Fruit fly (Drosophila melanogaster): ENCODE measurements around the gene CG2211.

The CG2211 gene

dm6 chr3L:1295693-1296092 lies 39.5 kb downstream of the CG2211 start, which contains the start of gene Rabex-5 (continued):
- TF ChIP-seq CG7357 (GFP tag; IDR thresholded peaks at IDR 0.05) (no peak), CG14050 (GFP tag; IDR thresholded peaks at IDR 0.05) (no peak), CG1832 (GFP tag; optimal IDR thresholded peaks at IDR 0.05) (no peak), D (optimal IDR thresholded peaks at IDR 0.05) (no peak), D (GFP tag; optimal IDR thresholded peaks at IDR 0.05) (no peak), CG15696 (tag; optimal IDR thresholded peaks at IDR 0.05) (no peak), phol (tag; optimal IDR thresholded peaks at IDR 0.05) (peak; percentile 32), Opbp (GFP tag; IDR thresholded peaks at IDR 0.05; ENCODE audit: partially characterized antibody) (peak; percentile 89), CG10366 (GFP tag; IDR thresholded peaks at IDR 0.05) (peak; percentile 22; the same call in 1 of the 2 replicates), D19B (GFP tag; optimal IDR thresholded peaks at IDR 0.05) (no peak), CG11560 (tag; IDR thresholded peaks at IDR 0.05) (no peak), onecut (GFP tag; IDR thresholded peaks at IDR 0.05) (no peak), Ravus (GFP tag; IDR thresholded peaks at IDR 0.05) (no peak), CG18476 (GFP tag; optimal IDR thresholded peaks at IDR 0.05) (no peak), corto (GFP tag; optimal IDR thresholded peaks at IDR 0.05) (no peak), NC2α (GFP tag; optimal IDR thresholded peaks at IDR 0.05) (peak; percentile 8), lilli (GFP tag; optimal IDR thresholded peaks at IDR 0.05) (peak; percentile 60), unc-4 (GFP tag; IDR thresholded peaks at IDR 0.05; ENCODE audit: partially characterized antibody) (peak; percentile 85), crp (GFP tag; optimal IDR thresholded peaks at IDR 0.05) (no peak), ranshi (GFP tag; IDR thresholded peaks at IDR 0.05) (no peak), shn (GFP tag; optimal IDR thresholded peaks at IDR 0.05) (peak; percentile 34), CG9876 (GFP tag; optimal IDR thresholded peaks at IDR 0.05) (peak; percentile 17), HLHmδ (GFP tag; optimal IDR thresholded peaks at IDR 0.05) (no peak), CG2678 (tag; optimal IDR thresholded peaks at IDR 0.05) (no peak), CG1602 (GFP tag; optimal IDR thresholded peaks at IDR 0.05) (no peak), sr (GFP tag; IDR thresholded peaks at IDR 0.05) (no peak), Doc3 (GFP tag; IDR thresholded peaks at IDR 0.05; ENCODE audit: partially characterized antibody) (peak; percentile 67), CG31365 (tag; optimal IDR thresholded peaks at IDR 0.05) (no peak), CG16813 (GFP tag; IDR thresholded peaks at IDR 0.05; ENCODE audit: partially characterized antibody) (peak; percentile 80), chif (GFP tag; optimal IDR thresholded peaks at IDR 0.05) (peak in 1 of 2 experiments; percentile 29), CG14860 (GFP tag; IDR thresholded peaks at IDR 0.05; ENCODE audit: partially characterized antibody) (peak; percentile 53; the same call in 2 of the 3 replicates), CG2116 (GFP tag; optimal IDR thresholded peaks at IDR 0.05) (peak; percentile 50), CG7745 (tag; optimal IDR thresholded peaks at IDR 0.05) (no peak), disco-r (GFP tag; optimal IDR thresholded peaks at IDR 0.05) (no peak), run (tag; optimal IDR thresholded peaks at IDR 0.05) (no peak), sisA (GFP tag; IDR thresholded peaks at IDR 0.05) (0 out of 2 replicates have a peak, but pooled peaks have one; percentile 13), CG5245 (GFP tag; optimal IDR thresholded peaks at IDR 0.05) (no peak), sim (GFP tag; IDR thresholded peaks at IDR 0.05) (no peak), CHES-1-like (GFP tag; optimal IDR thresholded peaks at IDR 0.05) (peak; percentile 67), CG6689 (GFP tag; IDR thresholded peaks at IDR 0.05) (no peak), sd (tag; optimal IDR thresholded peaks at IDR 0.05) (no peak), HLH3B (GFP tag; IDR thresholded peaks at IDR 0.05) (0 out of 2 replicates have a peak, but pooled peaks have one; percentile 22), Jarid2 (GFP tag; optimal IDR thresholded peaks at IDR 0.05) (no peak), cas (GFP tag; IDR thresholded peaks at IDR 0.05) (no peak), Deaf1 (tag; optimal IDR thresholded peaks at IDR 0.05) (no peak), CG17385 (GFP tag; optimal IDR thresholded peaks at IDR 0.05) (no peak), CG10565 (GFP tag; optimal IDR thresholded peaks at IDR 0.05) (no peak), bowl (GFP tag; IDR thresholded peaks at IDR 0.05) (no peak), CG11085 (GFP tag; IDR thresholded peaks at IDR 0.05) (no peak), CG15269 (tag; optimal IDR thresholded peaks at IDR 0.05) (no peak), seq (GFP tag; IDR thresholded peaks at IDR 0.05) (no peak)

Measured in whole organism, embryonic.